Worm (Caenorhabditis elegans): ENCODE data around the gene R08C7.8.

R08C7.8 gene

DNA sequence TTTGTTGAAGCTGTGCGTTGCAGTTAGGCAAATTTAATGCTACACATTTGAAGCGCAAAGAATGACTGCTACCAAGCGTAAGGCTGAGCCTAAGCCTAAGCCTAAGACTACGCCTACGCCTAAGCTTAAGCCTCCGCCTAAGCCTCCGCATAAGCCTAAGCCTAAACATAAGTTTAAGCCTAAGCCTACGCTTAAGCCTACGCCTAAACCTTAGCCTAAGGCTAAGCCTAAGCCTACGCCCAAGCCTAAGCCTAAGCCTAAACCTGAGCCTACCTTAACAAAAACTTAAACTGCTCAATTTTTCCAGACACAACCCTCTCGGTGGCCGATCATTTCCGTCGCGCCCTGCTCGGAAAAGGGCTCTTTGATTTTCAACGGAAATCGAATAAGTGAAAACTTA lies 25.0 kb upstream of the R08C7.8 start:
- no peak for TF ChIP-seq bed-3 (GFP tag; optimal IDR thresholded peaks at IDR 0.05)
- TF ChIP-seq mab-5 (tag; optimal IDR thresholded peaks at IDR 0.05), result no peak
- TF ChIP-seq zip-8 (tag; optimal IDR thresholded peaks at IDR 0.05), result no peak
- TF ChIP-seq ceh-43 (GFP tag; optimal IDR thresholded peaks at IDR 0.05), result no peak
- no peak for TF ChIP-seq flh-1 (GFP tag; optimal IDR thresholded peaks at IDR 0.05)
- TF ChIP-seq mls-2 (tag; optimal IDR thresholded peaks at IDR 0.05), result no peak

DNA sequence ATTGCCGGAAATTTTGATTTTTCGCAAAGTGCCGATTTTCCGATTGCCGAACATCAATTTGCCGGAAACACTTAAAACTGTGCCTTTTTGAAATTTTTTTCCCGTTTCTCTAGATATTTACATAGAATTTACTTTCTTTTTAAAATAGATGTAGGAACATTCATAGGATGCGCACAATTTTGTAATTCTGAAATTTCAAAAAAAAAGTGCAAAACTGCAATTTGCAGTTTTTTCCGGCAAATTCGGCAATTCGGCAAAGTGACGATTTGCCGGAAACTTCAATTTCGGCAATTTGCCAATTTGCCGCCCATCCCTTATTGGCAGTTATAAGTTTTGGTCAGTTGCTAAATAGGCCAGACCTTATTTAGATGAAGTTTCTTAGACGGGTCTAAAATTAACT lies 22.3 kb upstream of the R08C7.8 start:
- no peak for TF ChIP-seq flh-1 (GFP tag; optimal IDR thresholded peaks at IDR 0.05)
- TF ChIP-seq ztf-11 (tag; optimal IDR thresholded peaks at IDR 0.05), result no peak
- no peak for TF ChIP-seq cnd-1 (tag; optimal IDR thresholded peaks at IDR 0.05)
- no peak for TF ChIP-seq nhr-237 (tag; optimal IDR thresholded peaks at IDR 0.05)
- TF ChIP-seq tbx-8 (GFP tag; optimal IDR thresholded peaks at IDR 0.05), result no peak
- TF ChIP-seq blmp-1 (tag; optimal IDR thresholded peaks at IDR 0.05), result no peak
- TF ChIP-seq nhr-76 (tag; optimal IDR thresholded peaks at IDR 0.05), result no peak
- TF ChIP-seq ces-1 (GFP tag; optimal IDR thresholded peaks at IDR 0.05), result no peak
- TF ChIP-seq hlh-1 (tag; optimal IDR thresholded peaks at IDR 0.05), result no peak
- no peak for TF ChIP-seq ceh-83 (GFP tag; optimal IDR thresholded peaks at IDR 0.05)
- TF ChIP-seq snpc-4 (tag; optimal IDR thresholded peaks at IDR 0.05), result no peak
- TF ChIP-seq pha-4 (tag; optimal IDR thresholded peaks at IDR 0.05), result no peak
- no peak for TF ChIP-seq bed-3 (GFP tag; optimal IDR thresholded peaks at IDR 0.05)
- no peak for TF ChIP-seq sem-2 (GFP tag; optimal IDR thresholded peaks at IDR 0.05)
- no peak for TF ChIP-seq lin-13 (tag; optimal IDR thresholded peaks at IDR 0.05)
- no peak for TF ChIP-seq lin-32 (GFP tag; optimal IDR thresholded peaks at IDR 0.05)
- no peak for TF ChIP-seq lsy-2 (tag; optimal IDR thresholded peaks at IDR 0.05)
- no peak for TF ChIP-seq mab-5 (tag; optimal IDR thresholded peaks at IDR 0.05)

DNA sequence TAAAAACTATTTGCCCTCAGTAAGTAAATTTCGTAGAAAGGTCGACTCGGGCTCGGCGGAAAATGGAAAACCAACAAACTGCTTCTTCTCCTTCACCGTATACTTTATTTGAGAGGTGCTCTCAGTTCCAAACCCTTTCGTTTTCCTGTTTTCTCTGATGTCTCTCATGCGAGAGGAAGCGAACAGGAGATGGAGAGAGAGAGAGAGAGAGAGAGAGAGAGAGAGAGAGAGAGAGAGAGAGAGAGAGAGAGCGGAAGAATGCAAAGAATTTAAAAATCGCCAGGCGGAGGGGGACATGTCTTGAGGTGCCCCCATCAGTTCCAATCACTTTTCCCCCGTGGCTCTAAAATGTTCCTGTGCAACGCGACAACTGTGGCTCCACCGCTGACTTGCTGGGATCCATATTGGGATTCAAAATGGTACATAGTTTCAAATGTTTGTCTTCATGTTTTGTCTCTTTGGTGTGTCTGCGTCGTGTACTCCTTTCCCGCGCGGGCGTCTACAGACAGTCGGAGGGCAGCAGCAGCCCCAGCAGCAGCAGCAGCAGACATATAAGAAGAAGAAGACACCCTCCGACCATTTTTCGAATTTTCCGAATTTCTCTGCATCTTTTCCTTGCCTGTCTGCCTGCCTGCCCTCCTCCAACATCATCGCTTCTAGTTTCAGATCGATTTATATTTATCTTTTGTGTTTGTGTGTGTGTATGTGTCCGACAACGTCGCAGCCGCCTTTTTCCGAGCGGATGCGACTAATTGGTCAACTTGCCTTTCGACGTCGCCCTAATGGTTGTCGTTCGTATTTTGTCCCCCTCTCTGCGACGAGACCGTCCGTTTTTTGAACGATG lies 20.2 kb upstream of the R08C7.8 start, which contains the start of gene R08C7.11:
TSS of gene R08C7.11 (minus strand) at position 608 of the 844 bp plus-strand sequence.
- TF ChIP-seq drap-1 (GFP tag; optimal IDR thresholded peaks at IDR 0.05), result peak; percentile 41
- TF ChIP-seq blmp-1 (tag; optimal IDR thresholded peaks at IDR 0.05), result no peak
- no peak for TF ChIP-seq mep-1 (tag; optimal IDR thresholded peaks at IDR 0.05)
- TF ChIP-seq hlh-1 (tag; optimal IDR thresholded peaks at IDR 0.05), result peak; percentile 22
- peak; percentile 76 for TF ChIP-seq ham-2 (GFP tag; optimal IDR thresholded peaks at IDR 0.05)
- TF ChIP-seq nhr-76 (tag; optimal IDR thresholded peaks at IDR 0.05), result no peak
- TF ChIP-seq lsy-2 (tag; optimal IDR thresholded peaks at IDR 0.05), result no peak
- no peak for TF ChIP-seq elt-1 (tag; optimal IDR thresholded peaks at IDR 0.05; ENCODE audit: borderline replicate concordance, insufficient read depth)
- no peak for TF ChIP-seq unc-120 (tag; optimal IDR thresholded peaks at IDR 0.05; ENCODE audit: poor library complexity, severe bottlenecking)
- no peak for TF ChIP-seq nhr-237 (tag; optimal IDR thresholded peaks at IDR 0.05)
- no peak for TF ChIP-seq snpc-4 (tag; optimal IDR thresholded peaks at IDR 0.05)
- TF ChIP-seq ceh-43 (GFP tag; optimal IDR thresholded peaks at IDR 0.05), result no peak
- no peak for TF ChIP-seq ceh-83 (GFP tag; optimal IDR thresholded peaks at IDR 0.05)
- peak; percentile 32 for TF ChIP-seq M03D4.4 (tag; optimal IDR thresholded peaks at IDR 0.05)
- TF ChIP-seq bed-3 (GFP tag; optimal IDR thresholded peaks at IDR 0.05), result no peak

DNA sequence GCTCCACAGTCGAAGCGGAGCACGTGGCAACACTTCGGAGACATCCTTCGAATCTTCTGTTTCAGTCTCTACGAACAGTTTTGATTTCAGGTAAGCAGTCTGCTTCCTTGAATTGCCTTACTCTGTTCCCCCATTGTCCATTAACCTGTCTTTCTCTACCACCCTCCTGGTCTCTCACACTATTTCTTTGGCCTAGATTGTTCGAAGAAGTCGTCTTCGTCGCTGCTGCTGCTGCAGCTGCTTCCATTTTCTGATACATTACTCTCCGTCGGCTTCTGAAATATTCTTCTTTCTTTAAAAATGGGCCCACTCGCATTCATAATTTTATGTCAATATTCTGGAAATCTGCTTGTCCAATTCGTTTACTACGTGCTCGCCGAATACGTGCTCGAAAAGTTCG lies 17.2 kb upstream of the R08C7.8 start, which contains the start of gene R08C7.1:
TSS of gene R08C7.1 (plus strand) at position 301 of the 400 bp plus-strand sequence.
- TF ChIP-seq ztf-11 (tag; optimal IDR thresholded peaks at IDR 0.05) (no peak), ceh-83 (GFP tag; optimal IDR thresholded peaks at IDR 0.05) (no peak), tbx-8 (GFP tag; optimal IDR thresholded peaks at IDR 0.05) (no peak), unc-39 (tag; optimal IDR thresholded peaks at IDR 0.05) (no peak), snpc-4 (tag; optimal IDR thresholded peaks at IDR 0.05) (no peak), mls-2 (tag; optimal IDR thresholded peaks at IDR 0.05) (no peak), mep-1 (tag; optimal IDR thresholded peaks at IDR 0.05) (no peak), nhr-76 (tag; optimal IDR thresholded peaks at IDR 0.05) (no peak), elt-1 (tag; optimal IDR thresholded peaks at IDR 0.05; ENCODE audit: borderline replicate concordance, insufficient read depth) (no peak), sem-2 (GFP tag; optimal IDR thresholded peaks at IDR 0.05) (no peak), sptf-1 (tag; optimal IDR thresholded peaks at IDR 0.05) (no peak), ces-1 (GFP tag; optimal IDR thresholded peaks at IDR 0.05) (no peak), ham-2 (GFP tag; optimal IDR thresholded peaks at IDR 0.05) (no peak), lsy-2 (tag; optimal IDR thresholded peaks at IDR 0.05) (no peak), nhr-12 (tag; optimal IDR thresholded peaks at IDR 0.05) (no peak)
